Fruit fly (Drosophila melanogaster) whole organism, embryonic: Measurements from ENCODE around the gene Rack1.

Source experiments
- Bgb ChIP-seq: fragments of 200-800 bp; sonication (Bioruptor generic); IDR thresholded peaks from 2 replicates; pipeline ENCODE4 v1.3.6; 2022; ENCODE audit warnings: missing biosample characterization, missing genetic modification characterization; ENCODE audit not compliant: partially characterized antibody
- CG10147 ChIP-seq: fragments of 200-800 bp; sonication (Bioruptor generic); optimal IDR thresholded peaks from 2 replicates; lab custom pipeline; 2019; ENCODE audit warnings: missing biosample characterization, mild to moderate bottlenecking, missing genetic modification characterization, moderate library complexity
- CG1024 ChIP-seq: fragments of 200-800 bp; sonication (Bioruptor generic); IDR thresholded peaks from 2 replicates; pipeline ENCODE4 v1.3.6; 2022; ENCODE audit warnings: missing biosample characterization, missing genetic modification characterization
- CG12744 ChIP-seq: fragments of 200-800 bp; sonication (Bioruptor generic); optimal IDR thresholded peaks from 2 replicates; lab custom pipeline; 2016; ENCODE audit warnings: missing biosample characterization, missing genetic modification characterization
- CG14860 ChIP-seq: fragments of 200-800 bp; sonication (Bioruptor generic); IDR thresholded peaks from 3 replicates; pipeline ENCODE4 v1.3.6; 2022; ENCODE audit warnings: missing biosample characterization, missing genetic modification characterization; ENCODE audit not compliant: partially characterized antibody
- CG17361 ChIP-seq: fragments of 200-800 bp; sonication (Bioruptor generic); IDR thresholded peaks from 3 replicates; pipeline ENCODE4 v1.3.6; 2022; ENCODE audit warnings: missing biosample characterization, missing genetic modification characterization
- CG17385 ChIP-seq: fragments of 200-800 bp; sonication (Bioruptor generic); optimal IDR thresholded peaks from 3 replicates; lab custom pipeline; 2018; ENCODE audit warnings: missing biosample characterization, mild to moderate bottlenecking, missing genetic modification characterization
- CG18599 ChIP-seq: fragments of 200-800 bp; sonication (Bioruptor generic); optimal IDR thresholded peaks from 3 replicates; lab custom pipeline; 2017; ENCODE audit warnings: missing biosample characterization, missing genetic modification characterization, mild to moderate bottlenecking, moderate library complexity, missing genetic modification reagents
- CG33557 ChIP-seq: fragments of 200-800 bp; sonication (Bioruptor generic); optimal IDR thresholded peaks from 2 replicates; lab custom pipeline; 2019; ENCODE audit warnings: missing biosample characterization, mild to moderate bottlenecking, missing genetic modification characterization, moderate library complexity
- CG34376 ChIP-seq: fragments of 200-800 bp; sonication (Bioruptor generic); optimal IDR thresholded peaks from 2 replicates; lab custom pipeline; 2018; ENCODE audit warnings: missing biosample characterization, mild to moderate bottlenecking, missing genetic modification characterization
- CG3726 ChIP-seq: fragments of 200-800 bp; sonication (Bioruptor generic); IDR thresholded peaks from 3 replicates; pipeline ENCODE4, ENCODE4 v1.3.6; 2022; ENCODE audit warnings: missing biosample characterization, missing genetic modification characterization
- CG3847 ChIP-seq: fragments of 200-800 bp; sonication (Bioruptor generic); IDR thresholded peaks from 2 replicates; pipeline ENCODE4 v1.3.6; 2022; ENCODE audit warnings: missing biosample characterization, missing genetic modification characterization
- CG6254 ChIP-seq: fragments of 200-800 bp; sonication (Bioruptor generic); optimal IDR thresholded peaks from 3 replicates; lab custom pipeline; 2017; ENCODE audit warnings: mild to moderate bottlenecking, missing biosample characterization, missing genetic modification reagents, missing genetic modification characterization
- CG6272 ChIP-seq: fragments of 200-800 bp; sonication (Bioruptor generic); IDR thresholded peaks from 2 replicates; pipeline ENCODE4 v1.3.6; 2022; ENCODE audit warnings: missing biosample characterization, missing genetic modification characterization
- CG7357 ChIP-seq: fragments of 200-800 bp; sonication (Bioruptor generic); IDR thresholded peaks from 3 replicates; pipeline ENCODE4 v1.3.6; 2022; ENCODE audit warnings: missing biosample characterization, missing genetic modification characterization
- CG7786 ChIP-seq: fragments of 200-800 bp; sonication (Bioruptor generic); optimal IDR thresholded peaks from 2 replicates; lab custom pipeline; 2016; ENCODE audit warnings: missing biosample characterization, missing genetic modification characterization
- CG7839 ChIP-seq: fragments of 200-800 bp; sonication (Bioruptor generic); optimal IDR thresholded peaks from 3 replicates; lab custom pipeline; 2018; ENCODE audit warnings: missing biosample characterization, mild to moderate bottlenecking, missing genetic modification characterization, moderate library complexity
- Camta ChIP-seq: fragments of 200-800 bp; sonication (Bioruptor generic); optimal IDR thresholded peaks from 2 replicates; lab custom pipeline; 2016; ENCODE audit warnings: missing biosample characterization, missing genetic modification characterization
- Dad ChIP-seq: fragments of 200-800 bp; sonication (Bioruptor generic); optimal IDR thresholded peaks from 3 replicates; lab custom pipeline; 2016; ENCODE audit warnings: missing biosample characterization, missing genetic modification characterization
- Dip3 ChIP-seq: fragments of 200-800 bp; sonication (Bioruptor generic); optimal IDR thresholded peaks from 3 replicates; lab custom pipeline; 2016; ENCODE audit warnings: missing biosample characterization, missing genetic modification characterization
- Fer3 ChIP-seq: fragments of 200-800 bp; sonication (Bioruptor generic); optimal IDR thresholded peaks from 2 replicates; lab custom pipeline; 2018; ENCODE audit warnings: missing biosample characterization, mild to moderate bottlenecking, missing genetic modification characterization, moderate library complexity
- Gug ChIP-seq: fragments of 200-800 bp; sonication (Bioruptor generic); IDR thresholded peaks from 4 replicates; pipeline ENCODE4 v1.3.6; 2022; ENCODE audit warnings: missing biosample characterization, missing genetic modification characterization
- H15 ChIP-seq: fragments of 200-800 bp; sonication (Bioruptor generic); IDR thresholded peaks from 3 replicates; pipeline ENCODE4 v1.3.6; 2022; ENCODE audit warnings: missing biosample characterization, missing genetic modification characterization
- HHEX ChIP-seq: fragments of 200-800 bp; sonication (Bioruptor generic); optimal IDR thresholded peaks from 3 replicates; lab custom pipeline; 2017; ENCODE audit warnings: missing biosample characterization, mild to moderate bottlenecking, missing genetic modification characterization, missing genetic modification reagents
- Hr78 ChIP-seq, 2 experiments: fragments of 200-800 bp in 1 of 2; fragments of >200 bp in 1 of 2; sonication (Bioruptor generic) in 1 of 2; optimal IDR thresholded peaks; 2 replicates each; lab custom pipeline; 2017 to 2019; ENCODE audit warnings: missing biosample characterization in 2 of 2, missing genetic modification characterization in 2 of 2, mild to moderate bottlenecking in 1 of 2, moderate library complexity in 1 of 2
- Lim3 ChIP-seq: fragments of 200-800 bp; sonication (Bioruptor generic); IDR thresholded peaks from 2 replicates; pipeline ENCODE4 v1.3.6; 2022; ENCODE audit warnings: missing biosample characterization, missing genetic modification characterization
- Meics ChIP-seq: fragments of 200-800 bp; sonication (Bioruptor generic); optimal IDR thresholded peaks from 2 replicates; lab custom pipeline; 2017; ENCODE audit warnings: missing biosample characterization, mild to moderate bottlenecking, missing genetic modification characterization
- Neu2 ChIP-seq: fragments of 200-800 bp; sonication (Bioruptor generic); optimal IDR thresholded peaks from 3 replicates; lab custom pipeline; 2016; ENCODE audit warnings: missing biosample characterization, missing genetic modification characterization, borderline replicate concordance
- Nf-YC ChIP-seq: fragments of 200-800 bp; optimal IDR thresholded peaks from 3 replicates; lab custom pipeline; 2019; ENCODE audit warnings: missing biosample characterization, mild to moderate bottlenecking, missing genetic modification characterization, moderate library complexity
- Oaz ChIP-seq: fragments of 200-800 bp; sonication (Bioruptor generic); IDR thresholded peaks from 2 replicates; pipeline ENCODE4 v1.3.6; 2022; ENCODE audit warnings: missing biosample characterization, missing genetic modification characterization
- Oli ChIP-seq: fragments of 200-800 bp; sonication (Bioruptor generic); optimal IDR thresholded peaks from 2 replicates; lab custom pipeline; 2018; ENCODE audit warnings: missing biosample characterization, mild to moderate bottlenecking, missing genetic modification characterization, moderate library complexity
- Sry-δ ChIP-seq: fragments of 200-800 bp; sonication (Bioruptor generic); optimal IDR thresholded peaks from 2 replicates; lab custom pipeline; 2016; ENCODE audit warnings: missing biosample characterization, missing genetic modification characterization
- Ssrp ChIP-seq: fragments of 200-800 bp; sonication (Bioruptor generic); optimal IDR thresholded peaks from 2 replicates; lab custom pipeline; 2018; ENCODE audit warnings: missing biosample characterization, mild to moderate bottlenecking, missing genetic modification characterization, moderate library complexity
- caup ChIP-seq: fragments of 200-800 bp; sonication (Bioruptor generic); optimal IDR thresholded peaks from 3 replicates; lab custom pipeline; 2017; ENCODE audit warnings: missing biosample characterization, mild to moderate bottlenecking, missing genetic modification characterization, moderate library complexity; ENCODE audit not compliant: severe bottlenecking
- dm ChIP-seq: fragments of 200-800 bp; sonication (Bioruptor generic); optimal IDR thresholded peaks from 3 replicates; lab custom pipeline; 2016; ENCODE audit warnings: missing biosample characterization, missing genetic modification characterization
- gem ChIP-seq: fragments of 200-800 bp; sonication (Bioruptor generic); optimal IDR thresholded peaks from 2 replicates; lab custom pipeline; 2019; ENCODE audit warnings: missing biosample characterization, mild to moderate bottlenecking, missing genetic modification characterization, moderate library complexity
- grau ChIP-seq: fragments of 200-800 bp; optimal IDR thresholded peaks from 3 replicates; lab custom pipeline; 2019; ENCODE audit warnings: missing biosample characterization, mild to moderate bottlenecking, missing genetic modification characterization, moderate library complexity
- h ChIP-seq: fragments of >200 bp; optimal IDR thresholded peaks from 2 replicates; lab custom pipeline; 2017
- luna ChIP-seq: fragments of 200-800 bp; sonication (Bioruptor generic); optimal IDR thresholded peaks from 2 replicates; lab custom pipeline; 2016; ENCODE audit warnings: missing biosample characterization, missing genetic modification characterization
- nerfin-2 ChIP-seq: fragments of 200-800 bp; sonication (Bioruptor generic); IDR thresholded peaks from 2 replicates; pipeline ENCODE4 v1.3.6; 2022; ENCODE audit warnings: missing biosample characterization, missing genetic modification characterization; ENCODE audit not compliant: partially characterized antibody
- p53 ChIP-seq: fragments of 200-800 bp; sonication (Bioruptor generic); optimal IDR thresholded peaks from 2 replicates; lab custom pipeline; 2016; ENCODE audit warnings: missing biosample characterization, missing genetic modification characterization
- run ChIP-seq: fragments of 200-800 bp; sonication (Bioruptor generic); optimal IDR thresholded peaks from 3 replicates; lab custom pipeline; 2018; ENCODE audit warnings: missing biosample characterization, mild to moderate bottlenecking, missing genetic modification characterization
- salm ChIP-seq: fragments of 200-800 bp; sonication (Bioruptor generic); optimal IDR thresholded peaks from 2 replicates; lab custom pipeline; 2018; ENCODE audit warnings: missing biosample characterization, mild to moderate bottlenecking, missing genetic modification characterization
- sqz ChIP-seq: fragments of 200-800 bp; sonication (Bioruptor generic); optimal IDR thresholded peaks from 3 replicates; lab custom pipeline; 2018; ENCODE audit warnings: missing biosample characterization, mild to moderate bottlenecking, missing genetic modification characterization
- ttk ChIP-seq: fragments of 200-800 bp; sonication (Bioruptor generic); IDR thresholded peaks from 2 replicates; pipeline ENCODE4 v2.1.2; 2022; ENCODE audit warnings: missing biosample characterization, missing genetic modification characterization

Rack1 gene

dm6 chr2L:7841244-7841643, 14.1 kb upstream of the Rack1 start (continued):
- TF ChIP-seq CG10147 (GFP tag; lab: Kevin White, UChicago) = no peak
- no peak for TF ChIP-seq Lim3
- TF ChIP-seq CG12744 (GFP tag; lab: Kevin White, UChicago) = no peak
- TF ChIP-seq CG14860 (GFP tag; lab: Robert Waterston, UW) = no peak
- TF ChIP-seq HHEX (GFP tag; lab: Kevin White, UChicago) = no peak
- peak; percentile 24 for TF ChIP-seq gem
- TF ChIP-seq CG6272 (GFP tag; lab: Robert Waterston, UW) = no peak
- no peak for TF ChIP-seq CG7357 (GFP tag; lab: Robert Waterston, UW)
- TF ChIP-seq run (tag; lab: Kevin White, UChicago) = no peak
- TF ChIP-seq Dip3 (GFP tag; lab: Kevin White, UChicago) = no peak
- no peak for TF ChIP-seq salm (tag; lab: Kevin White, UChicago)
- TF ChIP-seq Neu2 = no peak
- TF ChIP-seq CG18599 (GFP tag; lab: Kevin White, UChicago) = peak; percentile 7
- TF ChIP-seq luna (GFP tag; lab: Kevin White, UChicago) = no peak
- no peak for TF ChIP-seq CG3847 (GFP tag; lab: Robert Waterston, UW)
- TF ChIP-seq CG3726 (GFP tag; lab: Robert Waterston, UW) = no peak
- TF ChIP-seq grau (tag; lab: Kevin White, UChicago) = peak; percentile 12
- 0 out of 2 replicates have a peak, but pooled peaks have one; percentile 22 for TF ChIP-seq ttk (GFP tag; lab: Robert Waterston, UW)
- TF ChIP-seq h (lab: Kevin White, UChicago) = no peak
- no peak for TF ChIP-seq CG1024
- TF ChIP-seq CG17385 = no peak
- TF ChIP-seq Sry-δ (GFP tag; lab: Kevin White, UChicago) = no peak
- TF ChIP-seq CG7839 (tag; lab: Kevin White, UChicago) = no peak
- no peak for TF ChIP-seq CG6254 (GFP tag; lab: Kevin White, UChicago)
- TF ChIP-seq Ssrp (tag; lab: Kevin White, UChicago) = no peak
- no peak for TF ChIP-seq nerfin-2 (GFP tag; lab: Robert Waterston, UW)
- no peak for TF ChIP-seq CG34376 (GFP tag; lab: Kevin White, UChicago)
- TF ChIP-seq, all 482 proteins: peak for 21

- no peak for TF ChIP-seq Fer3 (tag; lab: Kevin White, UChicago)
- TF ChIP-seq run (tag; lab: Kevin White, UChicago) = no peak
- no peak for TF ChIP-seq CG17361 (GFP tag; lab: Robert Waterston, UW)
- TF ChIP-seq sqz (GFP tag; lab: Kevin White, UChicago) = no peak
- no peak for TF ChIP-seq Nf-YC (tag; lab: Kevin White, UChicago)
- no peak for TF ChIP-seq Dad (GFP tag; lab: Kevin White, UChicago)
- TF ChIP-seq H15 (GFP tag; lab: Robert Waterston, UW) = no peak
- TF ChIP-seq p53 (GFP tag; lab: Kevin White, UChicago) = no peak
- no peak for TF ChIP-seq Bgb (GFP tag; lab: Robert Waterston, UW)
- no peak for TF ChIP-seq caup (GFP tag; lab: Kevin White, UChicago)
- TF ChIP-seq Meics (GFP tag; lab: Kevin White, UChicago) = no peak
- TF ChIP-seq Camta (GFP tag; lab: Kevin White, UChicago) = no peak
- TF ChIP-seq Oli (tag; lab: Kevin White, UChicago) = no peak
- no peak for TF ChIP-seq dm (GFP tag; lab: Kevin White, UChicago)
- no peak for TF ChIP-seq Gug (GFP tag; lab: Robert Waterston, UW)
- TF ChIP-seq Hr78 (GFP tag; optimal IDR thresholded peaks at IDR 0.05; lab: Kevin White, UChicago) = no peak
- no peak for TF ChIP-seq CG33557 (GFP tag; lab: Kevin White, UChicago)
- no peak for TF ChIP-seq Oaz (GFP tag; lab: Robert Waterston, UW)
- TF ChIP-seq CG7786 = no peak
Measured at dm6 chr2L:7840152-7840551, 13.0 kb upstream of the Rack1 start, which contains the start of gene CG14537. CG14537 (plus strand) TSS chr2L:7840452.
